Worm (Caenorhabditis elegans) whole organism, L4 larva: ENCODE data around the gene fbxb-83.

Experiments used
- fos-1 ChIP-seq: fragments of 150-350 bp; optimal IDR thresholded peaks from 2 replicates; lab custom pipeline; 2014; ENCODE audit warnings: missing biosample characterization, missing genetic modification characterization
- nhr-10 ChIP-seq: fragments of 150-350 bp; optimal IDR thresholded peaks from 2 replicates; lab custom pipeline; 2014; ENCODE audit warnings: missing biosample characterization, missing genetic modification characterization
- nhr-11 ChIP-seq: fragments of 150-350 bp; optimal IDR thresholded peaks from 2 replicates; lab custom pipeline; 2014; ENCODE audit warnings: missing biosample characterization, missing genetic modification characterization
- nhr-6 ChIP-seq: fragments of 150-350 bp; optimal IDR thresholded peaks from 2 replicates; lab custom pipeline; 2014; ENCODE audit warnings: missing biosample characterization, missing genetic modification characterization
- snpc-4 ChIP-seq: fragments of 150-350 bp; optimal IDR thresholded peaks from 2 replicates; lab custom pipeline; 2014; ENCODE audit warnings: missing biosample characterization, missing genetic modification characterization
- unc-39 ChIP-seq: sonication (generic microtip); optimal IDR thresholded peaks from 2 replicates; lab custom pipeline; 2017; ENCODE audit warnings: missing biosample characterization, missing genetic modification characterization
- zag-1 ChIP-seq: fragments of 150-350 bp; optimal IDR thresholded peaks from 2 replicates; lab custom pipeline; 2014; ENCODE audit warnings: missing biosample characterization, missing genetic modification characterization

DNA sequence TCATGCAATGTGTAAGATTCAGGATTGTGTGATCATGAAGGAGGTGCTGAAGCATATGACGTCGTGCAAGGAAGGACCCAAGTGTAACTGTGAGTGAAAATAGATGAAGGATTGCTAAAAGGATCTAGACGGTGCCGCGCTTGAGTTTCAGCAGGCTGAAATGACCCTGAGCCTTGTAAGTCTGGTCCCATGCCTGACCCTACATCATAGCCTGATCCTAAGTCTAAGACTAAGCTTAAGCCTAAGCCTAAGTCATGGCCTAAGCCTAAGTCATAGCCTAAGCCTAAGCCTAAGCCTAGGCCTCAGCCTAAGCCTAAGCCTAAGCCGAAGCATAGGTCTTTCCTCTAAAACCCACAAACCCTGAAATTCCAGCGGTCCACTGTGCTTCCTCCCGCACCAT is 27.2 kb downstream of the fbxb-83 start:
- TF ChIP-seq nhr-10 (tag; lab: Kevin White, UChicago) (no peak), fos-1 (tag; lab: Kevin White, UChicago) (no peak), zag-1 (tag; lab: Kevin White, UChicago) (no peak), nhr-11 (tag; lab: Kevin White, UChicago) (no peak), nhr-6 (tag; lab: Kevin White, UChicago) (no peak), snpc-4 (tag; lab: Kevin White, UChicago) (no peak), unc-39 (tag; lab: Kevin White, UChicago) (no peak)
